Fruit fly (Drosophila melanogaster): Measurements from ENCODE around the gene viaf.

dm6 chr3L:11966104-11966503 is 26.9 kb downstream of the viaf start, which contains the start of gene prc:
- TF ChIP-seq psq (GFP tag; optimal IDR thresholded peaks at IDR 0.05) (no peak), sage (GFP tag; optimal IDR thresholded peaks at IDR 0.05) (no peak), Myc (optimal IDR thresholded peaks at IDR 0.05) (no peak), usp (GFP tag; optimal IDR thresholded peaks at IDR 0.05) (no peak), rgr (GFP tag; optimal IDR thresholded peaks at IDR 0.05) (no peak), Dif (GFP tag; optimal IDR thresholded peaks at IDR 0.05; ENCODE audit: partially characterized antibody) (no peak), lola (GFP tag; optimal IDR thresholded peaks at IDR 0.05) (no peak), jim (GFP tag; optimal IDR thresholded peaks at IDR 0.05) (no peak)

Measured in whole organism, wandering third instar larva.